Fruit fly (Drosophila melanogaster): ENCODE results near the gene Yif1.

DNA sequence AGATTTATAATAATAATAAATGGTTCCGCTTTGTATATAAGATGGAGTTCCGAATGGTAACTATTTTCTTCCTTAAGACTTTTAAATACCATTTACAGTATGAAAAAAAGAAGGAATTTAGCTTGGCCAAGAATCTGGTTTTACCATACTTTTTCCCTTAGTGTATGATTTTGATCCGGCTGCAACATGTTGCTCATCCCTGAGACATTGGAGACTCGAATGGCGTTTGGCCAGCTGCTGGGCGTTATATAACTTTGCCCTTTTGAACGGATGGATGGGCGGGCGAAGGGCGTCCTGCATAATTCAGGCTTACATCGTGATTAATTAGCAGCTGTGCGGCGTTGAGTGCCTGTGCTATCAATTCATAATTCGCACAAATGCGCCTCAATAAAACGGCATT lies 13.4 kb upstream of the Yif1 start:
- TF ChIP-seq CG6163 (GFP tag; IDR thresholded peaks at IDR 0.05) = no peak
- no peak for TF ChIP-seq Hr39 (GFP tag; optimal IDR thresholded peaks at IDR 0.05)
- no peak for TF ChIP-seq CG15336 (GFP tag; IDR thresholded peaks at IDR 0.05)
- TF ChIP-seq CG11762 (GFP tag; optimal IDR thresholded peaks at IDR 0.05; ENCODE audit: insufficient read depth) = no peak
- TF ChIP-seq Sox102F (GFP tag; optimal IDR thresholded peaks at IDR 0.05) = no peak
- TF ChIP-seq pdm3 (GFP tag; optimal IDR thresholded peaks at IDR 0.05) = no peak
- TF ChIP-seq CG32006 (GFP tag; optimal IDR thresholded peaks at IDR 0.05) = no peak
- TF ChIP-seq cyc (GFP tag; optimal IDR thresholded peaks at IDR 0.05) = no peak
- TF ChIP-seq Hr38 (GFP tag; optimal IDR thresholded peaks at IDR 0.05) = no peak
- TF ChIP-seq CG9139 (GFP tag; optimal IDR thresholded peaks at IDR 0.05) = no peak
- no peak for TF ChIP-seq Smox (GFP tag; optimal IDR thresholded peaks at IDR 0.05)
- TF ChIP-seq CG8319 (GFP tag; optimal IDR thresholded peaks at IDR 0.05) = no peak
- no peak for TF ChIP-seq fd59A (GFP tag; optimal IDR thresholded peaks at IDR 0.05)
- TF ChIP-seq topi (GFP tag; optimal IDR thresholded peaks at IDR 0.05) = no peak
